Fruit fly (Drosophila melanogaster) whole organism, larva: ENCODE data around the gene dib.

Experiments used
- noc ChIP-seq: fragments of 200-800 bp; sonication (Bioruptor generic); optimal IDR thresholded peaks from 3 replicates; lab custom pipeline; 2019; ENCODE audit warnings: missing biosample characterization, mild to moderate bottlenecking, missing genetic modification characterization, moderate library complexity

dib gene

dm6 chr3L:4049082-4049481 lies 13.0 kb upstream of the dib start:
- no peak for TF ChIP-seq noc (tag; lab: Kevin White, UChicago)

- no peak for TF ChIP-seq noc (tag; lab: Kevin White, UChicago)
Observed at dm6 chr3L:4055438-4055962, 6.6 kb upstream of the dib start.

DNA sequence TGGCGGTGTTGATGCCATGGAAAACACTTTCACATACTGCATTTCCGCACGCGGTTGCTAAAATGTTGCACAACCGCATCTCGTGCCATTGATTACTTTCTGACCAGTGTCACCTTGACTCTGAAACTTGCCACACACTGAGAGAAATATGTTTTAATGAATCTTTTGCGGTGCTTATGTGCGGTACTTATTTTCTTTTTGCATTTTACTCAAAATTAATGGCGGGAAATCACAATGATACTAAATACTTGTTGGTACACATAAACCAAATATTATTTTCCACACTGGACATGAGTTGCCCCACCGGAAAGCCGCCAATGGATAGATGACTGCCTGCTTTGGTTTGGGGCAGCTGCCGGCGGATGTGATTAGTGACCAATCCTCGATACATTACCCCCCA lies 5.3 kb upstream of the dib start:
- TF ChIP-seq noc (tag; lab: Kevin White, UChicago), result no peak

DNA sequence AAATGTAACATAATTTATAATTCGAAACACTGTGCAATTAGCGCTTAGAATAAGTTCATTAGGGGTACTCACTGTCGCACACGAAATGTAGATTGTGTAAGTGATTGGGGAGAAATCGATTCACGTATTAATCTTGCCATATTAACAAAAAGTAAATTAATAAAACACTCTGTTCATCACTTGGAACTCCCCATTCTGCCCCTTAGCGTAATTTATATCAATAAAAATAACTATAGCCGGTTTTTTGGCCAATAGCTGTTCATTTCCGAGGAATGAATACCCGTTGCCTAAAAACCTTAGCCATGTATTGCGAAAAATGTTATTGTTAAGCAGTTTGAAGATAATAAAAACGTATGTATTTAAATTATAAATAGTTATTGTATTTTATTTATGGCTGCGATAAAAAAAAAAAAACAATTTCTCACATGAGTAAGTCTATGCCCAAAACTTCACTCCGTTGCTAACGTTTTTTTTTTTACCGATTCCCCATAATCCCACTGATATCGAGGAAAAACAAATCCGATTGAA lies 2.7 kb upstream of the dib start, which contains the start of gene Ugt305A1:
Ugt305A1 (plus strand) TSS at position 478 of the 528 bp plus-strand sequence.
- TF ChIP-seq noc (tag; lab: Kevin White, UChicago), result no peak

dm6 chr3L:4068368-4068767 lies 6.3 kb downstream of the dib start:
- no peak for TF ChIP-seq noc (tag; lab: Kevin White, UChicago)

- no peak for TF ChIP-seq noc (tag; lab: Kevin White, UChicago)
Observed at dm6 chr3L:4069069-4069468, 7.0 kb downstream of the dib start, which contains the start of gene CG32259. TSS of gene CG32259 (plus strand) at chr3L:4069369.

dm6 chr3L:4070221-4070995 lies 8.3 kb downstream of the dib start:
- peak; percentile 88 for TF ChIP-seq noc (tag; lab: Kevin White, UChicago)

dm6 chr3L:4070996-4071379 lies 8.9 kb downstream of the dib start:
- no peak for TF ChIP-seq noc (tag; lab: Kevin White, UChicago)

- peak; percentile 52 for TF ChIP-seq noc (tag; lab: Kevin White, UChicago)
Observed at dm6 chr3L:4071561-4072049, 9.5 kb downstream of the dib start, which contains the start of gene wit. TSS of gene wit (minus strand) at chr3L:4071717.

dm6 chr3L:4072717-4073116 lies 10.6 kb downstream of the dib start:
- no peak for TF ChIP-seq noc (tag; lab: Kevin White, UChicago)

DNA sequence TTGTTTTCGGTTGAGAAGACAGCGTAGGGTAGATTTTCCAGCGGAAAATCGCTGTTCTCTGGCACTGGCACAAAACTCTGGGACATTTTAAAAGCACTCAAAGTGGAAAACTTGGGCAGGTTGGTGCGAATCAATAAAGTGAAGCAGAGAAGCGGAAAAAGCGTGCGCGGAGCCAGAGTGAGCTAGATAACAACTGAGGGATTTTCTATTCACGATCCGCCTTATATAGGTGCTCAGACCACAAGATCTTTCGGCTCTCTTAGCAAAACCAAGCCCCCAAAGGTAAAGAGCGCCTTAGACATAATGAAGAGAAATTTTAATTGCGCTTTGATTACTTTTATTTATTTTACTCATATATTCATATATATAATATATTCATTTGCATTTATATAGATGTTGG lies 11.7 kb downstream of the dib start, which contains the start of gene Faa:
Faa (minus strand) TSS at position 200 of the 400 bp plus-strand sequence.
- TF ChIP-seq noc (tag; lab: Kevin White, UChicago), result no peak

DNA sequence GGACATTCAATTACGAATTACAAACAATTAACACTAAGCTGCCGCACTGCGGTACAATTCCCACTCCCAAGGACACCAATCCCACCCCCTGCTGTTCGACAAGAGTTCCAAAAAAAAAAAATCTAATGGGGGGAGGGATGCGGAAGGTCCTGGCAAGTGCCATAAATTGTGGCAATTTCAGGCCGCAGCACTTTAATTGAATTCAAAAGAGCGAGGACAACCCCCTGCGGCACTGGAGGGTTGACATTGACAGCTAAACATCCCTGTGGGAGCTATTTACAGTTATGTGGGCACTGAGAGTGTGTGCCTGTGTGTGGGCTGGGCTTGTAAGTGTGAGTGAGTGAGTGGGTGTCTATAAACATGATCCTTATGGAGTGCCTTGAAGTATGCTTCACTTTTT lies 14.8 kb downstream of the dib start:
- TF ChIP-seq noc (tag; lab: Kevin White, UChicago), result no peak

- TF ChIP-seq noc (tag; lab: Kevin White, UChicago), result no peak
Observed at dm6 chr3L:4080278-4080677, 18.2 kb downstream of the dib start.

DNA sequence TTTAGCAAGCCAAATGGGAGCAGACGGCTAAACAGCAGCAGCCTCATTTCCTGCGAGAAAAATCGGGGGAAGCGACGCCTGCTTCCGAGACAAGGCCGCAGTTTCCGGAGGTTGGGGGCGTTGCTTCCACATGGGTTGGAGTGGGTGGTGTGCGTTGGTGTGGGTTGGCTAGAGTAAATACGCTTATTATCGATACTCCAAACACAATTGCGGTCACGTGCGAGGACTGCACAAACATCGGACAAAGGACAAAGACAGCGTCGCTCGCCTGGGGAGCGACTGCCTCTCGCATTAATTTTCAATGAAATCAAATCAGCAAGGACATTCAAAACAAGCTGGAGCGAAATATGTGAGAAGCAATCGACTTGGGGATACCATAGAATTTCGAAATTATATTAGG lies 19.2 kb downstream of the dib start:
- no peak for TF ChIP-seq noc (tag; lab: Kevin White, UChicago)

DNA sequence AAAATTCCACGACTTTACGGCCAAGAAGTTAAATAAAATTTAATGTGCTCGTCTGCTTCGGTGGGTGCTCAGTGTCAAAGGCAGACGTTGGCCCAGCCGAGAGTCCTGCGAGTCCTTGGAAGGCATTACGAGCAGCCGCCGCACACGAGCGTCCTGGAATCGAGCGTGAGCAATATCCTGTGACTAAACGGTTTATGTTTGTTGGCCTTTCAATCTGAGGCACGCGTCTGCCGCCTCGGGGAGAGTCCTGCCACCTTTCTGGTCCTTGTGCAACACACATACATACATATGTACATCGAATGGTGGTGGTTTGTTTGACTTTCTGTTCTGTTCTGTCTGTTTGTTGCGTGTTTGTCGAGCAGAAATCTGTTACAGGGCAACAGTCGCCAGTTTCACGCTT lies 21.4 kb downstream of the dib start:
- no peak for TF ChIP-seq noc (tag; lab: Kevin White, UChicago)

DNA sequence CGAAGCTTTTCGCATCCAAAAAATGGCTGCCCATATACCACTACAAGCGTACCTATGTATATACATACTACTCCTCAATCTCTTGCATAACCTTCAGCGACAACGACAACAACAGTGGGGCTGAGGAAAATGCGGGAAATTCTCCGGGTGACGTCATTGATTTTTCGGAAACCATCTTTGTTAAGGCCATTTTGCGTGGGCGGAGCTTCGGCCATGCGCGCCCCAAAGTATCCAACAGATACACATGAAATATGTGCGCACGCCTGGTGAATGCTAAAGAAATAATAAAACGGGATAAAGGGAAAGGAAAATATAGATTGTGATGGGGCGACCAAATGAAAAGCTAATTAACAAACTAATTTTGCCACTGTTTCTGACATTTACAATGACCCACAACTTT lies 23.8 kb downstream of the dib start:
- TF ChIP-seq noc (tag; lab: Kevin White, UChicago), result no peak

dm6 chr3L:4087281-4087680 lies 25.2 kb downstream of the dib start, which contains the start of gene CG14989:
TSS of gene CG14989 (plus strand) at chr3L:4087581.
- TF ChIP-seq noc (tag; lab: Kevin White, UChicago), result no peak
